Worm (Caenorhabditis elegans) whole organism, mixed stage, embryonic: Measurements from ENCODE around the gene Y70C5C.1.

Experiments used
- elt-1 ChIP-seq: sonication (generic microtip); optimal IDR thresholded peaks from 2 replicates; lab custom pipeline; 2017; ENCODE audit warnings: missing genetic modification characterization, mild to moderate bottlenecking, missing compliant biosample characterization, antibody characterized with exemption, moderate library complexity, borderline replicate concordance; ENCODE audit not compliant: insufficient read depth
- elt-3 ChIP-seq: fragments of 150-350 bp; optimal IDR thresholded peaks from 2 replicates; lab custom pipeline; 2014; ENCODE audit warnings: missing biosample characterization, missing genetic modification characterization
- nhr-76 ChIP-seq: sonication (generic microtip); optimal IDR thresholded peaks from 2 replicates; lab custom pipeline; 2017; ENCODE audit warnings: missing biosample characterization, missing genetic modification characterization
- sptf-1 ChIP-seq: sonication (generic microtip); optimal IDR thresholded peaks from 2 replicates; lab custom pipeline; 2017; ENCODE audit warnings: mild to moderate bottlenecking, missing genetic modification characterization, moderate library complexity, missing compliant biosample characterization
- tbx-8 ChIP-seq: fragments of 200-800 bp; sonication (Bioruptor generic); optimal IDR thresholded peaks from 2 replicates; lab custom pipeline; 2018; ENCODE audit warnings: mild to moderate bottlenecking, missing genetic modification characterization, moderate library complexity, missing compliant biosample characterization

ce11 chrV:16747031-16747672, 47.1 kb downstream of the Y70C5C.1 start, which contains the start of gene dkf-2:
- TF ChIP-seq sptf-1 (tag; lab: Kevin White, UChicago) (no peak), elt-3 (tag; lab: Kevin White, UChicago) (no peak), elt-1 (tag; lab: Kevin White, UChicago) (no peak), nhr-76 (tag; lab: Kevin White, UChicago) (no peak), tbx-8 (GFP tag; lab: Kevin White, UChicago) (no peak)
